Fruit fly (Drosophila melanogaster) whole organism, embryonic: Measurements from ENCODE around the gene Scgalpha.

Source experiments
- Awh ChIP-seq: fragments of 200-800 bp; sonication (Bioruptor generic); IDR thresholded peaks from 2 replicates; pipeline ENCODE4, ENCODE4 v1.3.6; 2022; ENCODE audit warnings: missing biosample characterization, missing genetic modification characterization
- CG10654 ChIP-seq: fragments of 200-800 bp; sonication (Bioruptor generic); optimal IDR thresholded peaks from 2 replicates; lab custom pipeline; 2016; ENCODE audit warnings: missing biosample characterization, missing genetic modification characterization
- CG11723 ChIP-seq: fragments of 200-800 bp; sonication (Bioruptor generic); optimal IDR thresholded peaks from 2 replicates; lab custom pipeline; 2017; ENCODE audit warnings: missing biosample characterization, mild to moderate bottlenecking, missing genetic modification characterization
- CG12659 ChIP-seq: fragments of 200-800 bp; sonication (Bioruptor generic); optimal IDR thresholded peaks from 3 replicates; lab custom pipeline; 2017; ENCODE audit warnings: mild to moderate bottlenecking, missing biosample characterization, missing genetic modification reagents, missing genetic modification characterization
- CG13287 ChIP-seq: fragments of 200-800 bp; sonication (Bioruptor generic); IDR thresholded peaks from 2 replicates; pipeline ENCODE4 v1.3.6; 2022; ENCODE audit warnings: missing biosample characterization, missing genetic modification characterization; ENCODE audit not compliant: partially characterized antibody
- CG15601 ChIP-seq: fragments of 200-800 bp; sonication (Bioruptor generic); optimal IDR thresholded peaks from 3 replicates; lab custom pipeline; 2019; ENCODE audit warnings: missing biosample characterization, mild to moderate bottlenecking, missing genetic modification characterization, moderate library complexity
- CG17385 ChIP-seq: fragments of 200-800 bp; sonication (Bioruptor generic); optimal IDR thresholded peaks from 3 replicates; lab custom pipeline; 2018; ENCODE audit warnings: missing biosample characterization, mild to moderate bottlenecking, missing genetic modification characterization
- CG1792 ChIP-seq: fragments of 200-800 bp; sonication (Bioruptor generic); optimal IDR thresholded peaks from 2 replicates; lab custom pipeline; 2016; ENCODE audit warnings: missing biosample characterization, missing genetic modification characterization
- CG2120 ChIP-seq: fragments of 200-800 bp; sonication (Bioruptor generic); optimal IDR thresholded peaks from 3 replicates; lab custom pipeline; 2016; ENCODE audit warnings: missing biosample characterization, missing genetic modification characterization
- CG2875 ChIP-seq: fragments of 200-800 bp; sonication (Bioruptor generic); optimal IDR thresholded peaks from 2 replicates; lab custom pipeline; 2017; ENCODE audit warnings: missing biosample characterization, mild to moderate bottlenecking, missing genetic modification characterization, missing genetic modification reagents
- CG31388 ChIP-seq: fragments of 200-800 bp; sonication (Bioruptor generic); optimal IDR thresholded peaks from 2 replicates; lab custom pipeline; 2016; ENCODE audit warnings: missing biosample characterization, missing genetic modification characterization
- CG32767 ChIP-seq: fragments of 200-800 bp; sonication (Bioruptor generic); IDR thresholded peaks from 2 replicates; pipeline ENCODE4 v1.3.6; 2022; ENCODE audit warnings: missing biosample characterization, missing genetic modification characterization
- CG3281 ChIP-seq: fragments of 200-800 bp; sonication (Bioruptor generic); optimal IDR thresholded peaks from 3 replicates; lab custom pipeline; 2017; ENCODE audit warnings: missing biosample characterization, mild to moderate bottlenecking, missing genetic modification characterization
- CG33213 ChIP-seq: fragments of 200-800 bp; sonication (Bioruptor generic); optimal IDR thresholded peaks from 3 replicates; lab custom pipeline; 2016; ENCODE audit warnings: missing biosample characterization, missing genetic modification characterization
- CG3847 ChIP-seq: fragments of 200-800 bp; sonication (Bioruptor generic); IDR thresholded peaks from 2 replicates; pipeline ENCODE4 v1.3.6; 2022; ENCODE audit warnings: missing biosample characterization, missing genetic modification characterization
- CG4707 ChIP-seq: fragments of 200-800 bp; sonication (Bioruptor generic); optimal IDR thresholded peaks from 2 replicates; lab custom pipeline; 2018; ENCODE audit warnings: missing biosample characterization, mild to moderate bottlenecking, missing genetic modification characterization, moderate library complexity
- CG6272 ChIP-seq: fragments of 200-800 bp; sonication (Bioruptor generic); IDR thresholded peaks from 2 replicates; pipeline ENCODE4 v1.3.6; 2022; ENCODE audit warnings: missing biosample characterization, missing genetic modification characterization
- CG6791 ChIP-seq: fragments of 200-800 bp; sonication (Bioruptor generic); IDR thresholded peaks from 3 replicates; pipeline ENCODE4 v1.3.6; 2022; ENCODE audit warnings: missing biosample characterization, missing genetic modification characterization; ENCODE audit not compliant: partially characterized antibody
- CG6813 ChIP-seq: fragments of 200-800 bp; sonication (Bioruptor generic); optimal IDR thresholded peaks from 2 replicates; lab custom pipeline; 2017; ENCODE audit warnings: missing biosample characterization, missing genetic modification characterization, mild to moderate bottlenecking, moderate library complexity, missing genetic modification reagents
- CG7786 ChIP-seq: fragments of 200-800 bp; sonication (Bioruptor generic); optimal IDR thresholded peaks from 2 replicates; lab custom pipeline; 2016; ENCODE audit warnings: missing biosample characterization, missing genetic modification characterization
- Fer3 ChIP-seq: fragments of 200-800 bp; sonication (Bioruptor generic); optimal IDR thresholded peaks from 2 replicates; lab custom pipeline; 2018; ENCODE audit warnings: missing biosample characterization, mild to moderate bottlenecking, missing genetic modification characterization, moderate library complexity
- HHEX ChIP-seq: fragments of 200-800 bp; sonication (Bioruptor generic); optimal IDR thresholded peaks from 3 replicates; lab custom pipeline; 2017; ENCODE audit warnings: missing biosample characterization, mild to moderate bottlenecking, missing genetic modification characterization, missing genetic modification reagents
- MESR4 ChIP-seq: fragments of 200-800 bp; sonication (Bioruptor generic); optimal IDR thresholded peaks from 2 replicates; lab custom pipeline; 2018; ENCODE audit warnings: missing biosample characterization, mild to moderate bottlenecking, missing genetic modification characterization, moderate library complexity
- MTF-1 ChIP-seq: fragments of 200-800 bp; sonication (Bioruptor generic); optimal IDR thresholded peaks from 2 replicates; lab custom pipeline; 2018; ENCODE audit warnings: missing biosample characterization, mild to moderate bottlenecking, missing genetic modification characterization, borderline replicate concordance
- Med ChIP-seq: fragments of 200-800 bp; sonication (Bioruptor generic); peaks from one replicate; lab custom pipeline; 2016; ENCODE audit warnings: missing biosample characterization, missing genetic modification characterization, mild to moderate bottlenecking, inconsistent platforms, moderate library complexity
- NC2α ChIP-seq: fragments of 200-800 bp; sonication (Bioruptor generic); optimal IDR thresholded peaks from 2 replicates; lab custom pipeline; 2016; ENCODE audit warnings: missing biosample characterization, missing genetic modification characterization
- Scr ChIP-seq: fragments of 200-800 bp; sonication (Bioruptor generic); IDR thresholded peaks from 2 replicates; pipeline ENCODE4 v1.3.6; 2022; ENCODE audit warnings: missing biosample characterization, missing genetic modification characterization; ENCODE audit not compliant: partially characterized antibody
- Side ChIP-seq: fragments of 200-800 bp; sonication (Bioruptor generic); optimal IDR thresholded peaks from 2 replicates; lab custom pipeline; 2016; ENCODE audit warnings: missing biosample characterization, missing genetic modification characterization
- Spps ChIP-seq: fragments of 200-800 bp; sonication (Bioruptor generic); optimal IDR thresholded peaks from 2 replicates; lab custom pipeline; 2018; ENCODE audit warnings: missing biosample characterization, mild to moderate bottlenecking, missing genetic modification characterization
- amos ChIP-seq: fragments of 200-800 bp; sonication (Bioruptor generic); IDR thresholded peaks from 2 replicates; pipeline ENCODE4 v1.3.6; 2022; ENCODE audit warnings: missing biosample characterization, missing genetic modification characterization; ENCODE audit not compliant: partially characterized antibody
- ase ChIP-seq: fragments of 200-800 bp; sonication (Bioruptor generic); IDR thresholded peaks from 3 replicates; pipeline ENCODE4 v1.3.6; 2022; ENCODE audit warnings: missing biosample characterization, missing genetic modification characterization
- bowl ChIP-seq: fragments of 200-800 bp; sonication (Bioruptor generic); IDR thresholded peaks from 2 replicates; pipeline ENCODE4 v1.3.6; 2022; ENCODE audit warnings: missing biosample characterization, missing genetic modification characterization
- chif ChIP-seq, 2 experiments: fragments of 200-800 bp; sonication (Bioruptor generic); optimal IDR thresholded peaks; 3 replicates each; lab custom pipeline; 2016; ENCODE audit warnings: missing biosample characterization in 2 of 2, missing genetic modification characterization in 2 of 2
- dati ChIP-seq: fragments of 200-800 bp; sonication (Bioruptor generic); IDR thresholded peaks from 2 replicates; pipeline ENCODE4 v1.3.6; 2022; ENCODE audit warnings: missing biosample characterization, missing genetic modification characterization
- dmrt11E ChIP-seq: fragments of 200-800 bp; sonication (Bioruptor generic); optimal IDR thresholded peaks from 3 replicates; lab custom pipeline; 2018; ENCODE audit warnings: missing biosample characterization, mild to moderate bottlenecking, missing genetic modification characterization, moderate library complexity
- fd3F ChIP-seq: fragments of 200-800 bp; sonication (Bioruptor generic); optimal IDR thresholded peaks from 2 replicates; lab custom pipeline; 2018; ENCODE audit warnings: missing biosample characterization, mild to moderate bottlenecking, missing genetic modification characterization, moderate library complexity
- gce ChIP-seq: fragments of 200-800 bp; sonication (Bioruptor generic); IDR thresholded peaks from 3 replicates; pipeline ENCODE4 v1.3.6; 2022; ENCODE audit warnings: missing biosample characterization, missing genetic modification characterization
- gro ChIP-seq: fragments of 200-800 bp; sonication (Bioruptor generic); optimal IDR thresholded peaks from 2 replicates; lab custom pipeline; 2016; ENCODE audit warnings: missing biosample characterization, missing genetic modification characterization
- lab ChIP-seq: fragments of 200-800 bp; sonication (Bioruptor generic); optimal IDR thresholded peaks from 3 replicates; lab custom pipeline; 2017; ENCODE audit warnings: missing biosample characterization, missing genetic modification characterization, mild to moderate bottlenecking, moderate library complexity, missing genetic modification reagents
- lola ChIP-seq, 3 experiments: fragments of >200 bp in 2 of 3; fragments of 200-800 bp in 1 of 3; sonication (Bioruptor generic) in 1 of 3; optimal IDR thresholded peaks; 2 replicates each; lab custom pipeline; 2017 to 2019; ENCODE audit warnings: missing biosample characterization in 3 of 3, missing genetic modification characterization in 3 of 3, mild to moderate bottlenecking in 1 of 3, moderate library complexity in 1 of 3
- pho ChIP-seq: fragments of 200-800 bp; sonication (Bioruptor generic); optimal IDR thresholded peaks from 2 replicates; lab custom pipeline; 2016; ENCODE audit warnings: missing biosample characterization, missing genetic modification characterization
- prd ChIP-seq, 3 experiments: fragments of >200 bp in 2 of 3; fragments of 200-800 bp in 1 of 3; sonication (Bioruptor generic) in 1 of 3; optimal IDR thresholded peaks in 2 of 3; IDR thresholded peaks in 1 of 3; 2 replicates in 2 of 3; 3 replicates in 1 of 3; pipeline versions ENCODE4 v1.3.6 to Lab custom; 2017 to 2022; ENCODE audit warnings: missing biosample characterization in 1 of 3, missing genetic modification characterization in 1 of 3
- salm ChIP-seq: fragments of 200-800 bp; sonication (Bioruptor generic); optimal IDR thresholded peaks from 2 replicates; lab custom pipeline; 2018; ENCODE audit warnings: missing biosample characterization, mild to moderate bottlenecking, missing genetic modification characterization
- scrt ChIP-seq: fragments of 200-800 bp; sonication (Bioruptor generic); optimal IDR thresholded peaks from 2 replicates; lab custom pipeline; 2018; ENCODE audit warnings: missing biosample characterization, mild to moderate bottlenecking, missing genetic modification characterization, moderate library complexity
- stwl ChIP-seq: fragments of 200-800 bp; sonication (Bioruptor generic); optimal IDR thresholded peaks from 3 replicates; lab custom pipeline; 2018; ENCODE audit warnings: missing biosample characterization, mild to moderate bottlenecking, missing genetic modification characterization, moderate library complexity
- tap ChIP-seq: fragments of 200-800 bp; optimal IDR thresholded peaks from 3 replicates; lab custom pipeline; 2019; ENCODE audit warnings: missing biosample characterization, mild to moderate bottlenecking, missing genetic modification characterization, moderate library complexity
- wek ChIP-seq: fragments of 200-800 bp; sonication (Bioruptor generic); optimal IDR thresholded peaks from 3 replicates; lab custom pipeline; 2018; ENCODE audit warnings: missing biosample characterization, mild to moderate bottlenecking, missing genetic modification characterization, moderate library complexity

Scgalpha gene

dm6 chr2L:8319858-8320525 is 16.8 kb downstream of the Scgalpha start, which contains the start of the genes mtsh and strat (continued):
- TF ChIP-seq gce (GFP tag; lab: Robert Waterston, UW) = 0 out of 3 replicates have a peak, but pooled peaks have one; percentile 35
- TF ChIP-seq MESR4 (GFP tag; lab: Kevin White, UChicago) = peak; percentile 64
- TF ChIP-seq Side (GFP tag; lab: Kevin White, UChicago) = peak; percentile 72
- TF ChIP-seq CG11723 (GFP tag; lab: Kevin White, UChicago) = peak; percentile 32
- TF ChIP-seq stwl (tag; lab: Kevin White, UChicago) = peak; percentile 96
- TF ChIP-seq wek (GFP tag; lab: Kevin White, UChicago) = peak; percentile 3
- TF ChIP-seq Spps (tag; lab: Kevin White, UChicago) = peak; percentile 18
- peak; percentile 65 for TF ChIP-seq HHEX (GFP tag; lab: Kevin White, UChicago)
- peak; percentile 33; the same call in 1 of the 2 replicates for TF ChIP-seq CG6272 (GFP tag; lab: Robert Waterston, UW)
- TF ChIP-seq CG31388 (GFP tag; lab: Kevin White, UChicago) = no peak
- peak; percentile 88 for TF ChIP-seq lab
- peak; percentile 45 for TF ChIP-seq fd3F (GFP tag; lab: Kevin White, UChicago)
- peak; percentile 28 for TF ChIP-seq pho
- peak; percentile 59 for TF ChIP-seq CG2120
- TF ChIP-seq dmrt11E (tag; lab: Kevin White, UChicago) = peak; percentile 19
- peak; percentile 71 for TF ChIP-seq CG13287 (GFP tag; lab: Robert Waterston, UW)
- no peak for TF ChIP-seq NC2α
- TF ChIP-seq ase = peak; percentile 56; the same call in 2 of the 3 replicates
- peak; percentile 10 to 23 for TF ChIP-seq chif (GFP tag; optimal IDR thresholded peaks at IDR 0.05; lab: Kevin White, UChicago)
- peak; percentile 51 for TF ChIP-seq CG1792 (GFP tag; lab: Kevin White, UChicago)
- peak; percentile 63 for TF ChIP-seq CG6813
- peak; percentile 73 for TF ChIP-seq Fer3 (tag; lab: Kevin White, UChicago)
- TF ChIP-seq MTF-1 (GFP tag; lab: Kevin White, UChicago) = peak; percentile 85
- no peak for TF ChIP-seq prd (optimal IDR thresholded peaks at IDR 0.05; lab: Kevin White, UChicago)
- TF ChIP-seq prd (GFP tag; IDR thresholded peaks at IDR 0.05; lab: Robert Waterston, UW) = peak; percentile 30; the same call in 1 of the 3 replicates
- TF ChIP-seq Awh = peak; percentile 44; the same call in 1 of the 2 replicates
- TF ChIP-seq dati (GFP tag; lab: Robert Waterston, UW) = 0 out of 2 replicates have a peak, but pooled peaks have one; percentile 14
- peak; percentile 58 for TF ChIP-seq scrt (GFP tag; lab: Kevin White, UChicago)
- TF ChIP-seq CG10654 = peak; percentile 40
- no peak; the same call in 1 of the 2 replicates for TF ChIP-seq amos
- peak; percentile 49 for TF ChIP-seq CG4707 (GFP tag; lab: Kevin White, UChicago)
- peak; percentile 12 for TF ChIP-seq CG7786 (GFP tag; lab: Kevin White, UChicago)
- peak; percentile 21 for TF ChIP-seq tap (tag; lab: Kevin White, UChicago)
- TF ChIP-seq Scr (GFP tag; lab: Robert Waterston, UW) = peak; percentile 62
- peak in 1 of 3 experiments; percentile 19 for TF ChIP-seq lola (GFP tag; optimal IDR thresholded peaks at IDR 0.05; lab: Kevin White, UChicago)
- TF ChIP-seq salm = no peak
- TF ChIP-seq CG6791 = peak; percentile 78
- TF ChIP-seq CG17385 (GFP tag; lab: Kevin White, UChicago) = peak; percentile 47
- TF ChIP-seq CG32767 (GFP tag; lab: Robert Waterston, UW) = no peak
- TF ChIP-seq Med (GFP tag; lab: Kevin White, UChicago) = peak; percentile 95
- no peak for TF ChIP-seq bowl (GFP tag; lab: Robert Waterston, UW)
- TF ChIP-seq CG3847 = peak; percentile 60; the same call in 1 of the 2 replicates
- TF ChIP-seq CG15601 (tag; lab: Kevin White, UChicago) = peak; percentile 75
- TF ChIP-seq CG2875 (GFP tag; lab: Kevin White, UChicago) = peak; percentile 6
- TF ChIP-seq gro (GFP tag; lab: Kevin White, UChicago) = peak; percentile 83
- peak; percentile 55 for TF ChIP-seq CG12659 (GFP tag; lab: Kevin White, UChicago)
- TF ChIP-seq CG33213 (GFP tag; lab: Kevin White, UChicago) = peak; percentile 73
- TF ChIP-seq CG3281 (GFP tag; lab: Kevin White, UChicago) = peak; percentile 76
